Worm (Caenorhabditis elegans): ENCODE measurements around the gene slc-17.8.

The slc-17.8 gene

DNA sequence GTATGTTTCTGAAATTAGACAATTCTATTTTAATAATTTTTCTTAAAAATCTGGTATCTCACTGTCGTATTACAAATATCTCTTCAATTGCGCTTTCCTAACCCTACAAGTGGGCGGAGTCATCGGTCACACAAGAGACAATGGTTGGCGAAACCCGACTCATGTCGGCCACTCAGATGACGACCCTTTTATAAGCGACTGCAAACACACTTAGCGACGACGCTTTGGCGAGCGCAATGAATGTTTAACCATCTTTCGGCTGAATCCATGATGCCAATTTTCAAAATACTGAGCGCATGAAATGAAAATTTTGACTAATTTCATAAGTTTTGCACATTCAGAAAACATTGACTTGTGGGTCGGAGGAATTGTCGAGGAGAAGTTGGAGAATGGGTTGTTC is 45.0 kb downstream of the slc-17.8 start (continued):
- TF ChIP-seq nfyb-1 (GFP tag; IDR thresholded peaks at IDR 0.05), result peak; percentile 99
- peak; percentile 89 for TF ChIP-seq ztf-18 (tag; optimal IDR thresholded peaks at IDR 0.05)
- peak; percentile 97 for TF ChIP-seq egl-18 (GFP tag; IDR thresholded peaks at IDR 0.05)

DNA sequence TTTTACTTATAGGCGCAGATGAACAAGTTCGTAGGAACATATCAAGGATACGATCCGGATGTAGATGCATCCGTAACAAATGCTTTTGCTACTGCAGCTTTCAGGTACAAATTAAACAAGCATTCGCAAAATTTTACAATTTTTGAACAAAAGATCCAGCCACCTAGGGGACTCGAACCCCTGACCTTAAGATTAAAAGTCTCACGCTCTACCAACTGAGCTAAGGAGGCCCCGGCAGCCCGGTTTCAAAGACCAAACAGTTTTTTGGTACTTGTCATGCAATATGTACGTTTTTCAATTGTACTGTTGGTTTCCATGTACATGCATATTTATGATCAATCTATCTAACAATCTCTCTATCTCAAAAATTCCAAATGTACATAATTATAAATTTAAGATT is 46.0 kb downstream of the slc-17.8 start:
- TF ChIP-seq him-1 (tag; optimal IDR thresholded peaks at IDR 0.05) (peak; percentile 75), ztf-22 (GFP tag; optimal IDR thresholded peaks at IDR 0.05) (peak; percentile 8), snpc-4 (GFP tag; optimal IDR thresholded peaks at IDR 0.05) (peak; percentile 77), snpc-4 (tag; optimal IDR thresholded peaks at IDR 0.05) (peak in 3 of 4 experiments; percentile 72 to 92 (median 85)), ztf-18 (tag; optimal IDR thresholded peaks at IDR 0.05) (peak; percentile 67), madf-10 (tag; optimal IDR thresholded peaks at IDR 0.05) (no peak), rcor-1 (GFP tag; IDR thresholded peaks at IDR 0.05) (peak; percentile 36; the same call in 1 of the 2 replicates), nhr-27 (tag; optimal IDR thresholded peaks at IDR 0.05) (no peak), athp-1 (tag; optimal IDR thresholded peaks at IDR 0.05) (peak; percentile 21), mxl-1 (tag; optimal IDR thresholded peaks at IDR 0.05) (peak; percentile 56), egrh-3 (GFP tag; IDR thresholded peaks at IDR 0.05) (no peak), bed-1 (GFP tag; IDR thresholded peaks at IDR 0.05) (no peak), attf-5 (GFP tag; optimal IDR thresholded peaks at IDR 0.05) (peak; percentile 29), C17E4.6 (GFP tag; IDR thresholded peaks at IDR 0.05) (no peak), Y53F4B.3 (GFP tag; IDR thresholded peaks at IDR 0.05) (peak; percentile 66), lsl-1 (GFP tag; optimal IDR thresholded peaks at IDR 0.05) (peak; percentile 43), rec-8 (tag; optimal IDR thresholded peaks at IDR 0.05) (peak in 1 of 2 experiments; percentile 15), ztf-28 (GFP tag; IDR thresholded peaks at IDR 0.05) (no peak), tbx-9 (tag; optimal IDR thresholded peaks at IDR 0.05; ENCODE audit: borderline replicate concordance) (no peak), let-607 (tag; optimal IDR thresholded peaks at IDR 0.05) (peak in 1 of 2 experiments; percentile 9), D2030.7 (GFP tag; IDR thresholded peaks at IDR 0.05) (peak; percentile 68), B0035.1 (tag; optimal IDR thresholded peaks at IDR 0.05) (no peak), C06A6.2 (GFP tag; conservative IDR thresholded peaks at IDR 0.05) (no peak), Y95B8A.8 (GFP tag; IDR thresholded peaks at IDR 0.05) (0 out of 2 replicates have a peak, but pooled peaks have one; percentile 40), dox-1 (GFP tag; IDR thresholded peaks at IDR 0.05) (peak; percentile 71), T26A5.8 (tag; optimal IDR thresholded peaks at IDR 0.05) (no peak), efl-1 (GFP tag; optimal IDR thresholded peaks at IDR 0.05) (no peak), F39B2.1 (GFP tag; IDR thresholded peaks at IDR 0.05) (peak; percentile 55; the same call in 1 of the 2 replicates), hsf-1 (GFP tag; IDR thresholded peaks at IDR 0.05) (peak; percentile 50; the same call in 1 of the 2 replicates), nhr-120 (GFP tag; IDR thresholded peaks at IDR 0.05) (no peak), rpc-1 (optimal IDR thresholded peaks at IDR 0.05) (peak; percentile 55), rpc-1 (tag; optimal IDR thresholded peaks at IDR 0.05) (peak; percentile 83), snpc-3.4 (tag; optimal IDR thresholded peaks at IDR 0.05) (peak; percentile 24), pbrm-1 (GFP tag; IDR thresholded peaks at IDR 0.05) (peak; percentile 39; the same call in 1 of the 2 replicates), ztf-26 (tag; optimal IDR thresholded peaks at IDR 0.05) (no peak), T07F8.4 (tag; optimal IDR thresholded peaks at IDR 0.05) (no peak), cebp-1 (GFP tag; IDR thresholded peaks at IDR 0.05) (no peak), cebp-1 (tag; optimal IDR thresholded peaks at IDR 0.05) (peak; percentile 30), ztf-25 (GFP tag; IDR thresholded peaks at IDR 0.05) (0 out of 2 replicates have a peak, but pooled peaks have one; percentile 59), lin-54 (GFP tag; optimal IDR thresholded peaks at IDR 0.05) (peak; percentile 12), die-1 (tag; optimal IDR thresholded peaks at IDR 0.05) (peak; percentile 77), Y53G8AR.9 (GFP tag; conservative IDR thresholded peaks at IDR 0.05) (no peak), madf-6 (GFP tag; IDR thresholded peaks at IDR 0.05) (peak; percentile 51; the same call in 1 of the 2 replicates), nhr-90 (tag; optimal IDR thresholded peaks at IDR 0.05) (peak; percentile 71), egl-44 (GFP tag; IDR thresholded peaks at IDR 0.05) (peak; percentile 76; the same call in 1 of the 2 replicates)
